Fruit fly (Drosophila melanogaster) whole organism, embryonic: ENCODE results near the gene CecA1.
A peak's percentile ranks its signal among the peaks of the same experiment; 100 is the strongest.

Source experiments
- B-H1 ChIP-seq: fragments of 200-800 bp; sonication (Bioruptor generic); IDR thresholded peaks from 3 replicates; pipeline ENCODE4 v1.3.6; 2022; ENCODE audit warnings: missing biosample characterization, missing genetic modification characterization
- CG10321 ChIP-seq: fragments of 200-800 bp; sonication (Bioruptor generic); IDR thresholded peaks from 2 replicates; pipeline ENCODE4 v1.3.6; 2022; ENCODE audit warnings: missing biosample characterization, missing genetic modification characterization
- CG10654 ChIP-seq: fragments of 200-800 bp; sonication (Bioruptor generic); optimal IDR thresholded peaks from 2 replicates; lab custom pipeline; 2016; ENCODE audit warnings: missing biosample characterization, missing genetic modification characterization
- CG12104 ChIP-seq: fragments of 200-800 bp; sonication (Bioruptor generic); optimal IDR thresholded peaks from 3 replicates; lab custom pipeline; 2016; ENCODE audit warnings: missing biosample characterization, missing genetic modification characterization
- CG12391 ChIP-seq: fragments of 200-800 bp; sonication (Bioruptor generic); optimal IDR thresholded peaks from 3 replicates; lab custom pipeline; 2018; ENCODE audit warnings: missing biosample characterization, mild to moderate bottlenecking, missing genetic modification characterization, moderate library complexity
- CG13287 ChIP-seq: fragments of 200-800 bp; sonication (Bioruptor generic); IDR thresholded peaks from 2 replicates; pipeline ENCODE4 v1.3.6; 2022; ENCODE audit warnings: missing biosample characterization, missing genetic modification characterization; ENCODE audit not compliant: partially characterized antibody
- CG17385 ChIP-seq: fragments of 200-800 bp; sonication (Bioruptor generic); optimal IDR thresholded peaks from 3 replicates; lab custom pipeline; 2018; ENCODE audit warnings: missing biosample characterization, mild to moderate bottlenecking, missing genetic modification characterization
- CG18011 ChIP-seq: fragments of 200-800 bp; sonication (Bioruptor generic); optimal IDR thresholded peaks from 2 replicates; lab custom pipeline; 2017; ENCODE audit warnings: missing biosample characterization, missing genetic modification characterization, mild to moderate bottlenecking, moderate library complexity, missing genotype
- CG2129 ChIP-seq: fragments of 200-800 bp; sonication (Bioruptor generic); IDR thresholded peaks from 2 replicates; pipeline ENCODE4 v1.3.6; 2022; ENCODE audit warnings: missing biosample characterization, missing genetic modification characterization; ENCODE audit not compliant: partially characterized antibody
- CG2678 ChIP-seq: fragments of 200-800 bp; sonication (Bioruptor generic); optimal IDR thresholded peaks from 3 replicates; lab custom pipeline; 2019; ENCODE audit warnings: missing biosample characterization, mild to moderate bottlenecking, missing genetic modification characterization, moderate library complexity
- CG2889 ChIP-seq: fragments of 200-800 bp; sonication (Bioruptor generic); IDR thresholded peaks from 3 replicates; pipeline ENCODE4 v1.3.6; 2022; ENCODE audit warnings: missing biosample characterization, missing genetic modification characterization
- CG30403 ChIP-seq: fragments of 200-800 bp; sonication (Bioruptor generic); optimal IDR thresholded peaks from 3 replicates; lab custom pipeline; 2016; ENCODE audit warnings: missing biosample characterization, missing genetic modification characterization
- CG3065 ChIP-seq: fragments of 200-800 bp; sonication (Bioruptor generic); optimal IDR thresholded peaks from 2 replicates; lab custom pipeline; 2016; ENCODE audit warnings: missing biosample characterization, missing genetic modification characterization
- CG32532 ChIP-seq: fragments of 200-800 bp; sonication (Bioruptor generic); IDR thresholded peaks from 2 replicates; pipeline ENCODE4 v1.3.6; 2022; ENCODE audit warnings: missing biosample characterization, missing genetic modification characterization
- CG4730 ChIP-seq: fragments of 200-800 bp; sonication (Bioruptor generic); IDR thresholded peaks from 2 replicates; pipeline ENCODE4 v1.3.6; 2022; ENCODE audit warnings: missing biosample characterization, missing genetic modification characterization
- CG6791 ChIP-seq: fragments of 200-800 bp; sonication (Bioruptor generic); IDR thresholded peaks from 3 replicates; pipeline ENCODE4 v1.3.6; 2022; ENCODE audit warnings: missing biosample characterization, missing genetic modification characterization; ENCODE audit not compliant: partially characterized antibody
- CG7786 ChIP-seq: fragments of 200-800 bp; sonication (Bioruptor generic); optimal IDR thresholded peaks from 2 replicates; lab custom pipeline; 2016; ENCODE audit warnings: missing biosample characterization, missing genetic modification characterization
- CG7839 ChIP-seq: fragments of 200-800 bp; sonication (Bioruptor generic); optimal IDR thresholded peaks from 3 replicates; lab custom pipeline; 2018; ENCODE audit warnings: missing biosample characterization, mild to moderate bottlenecking, missing genetic modification characterization, moderate library complexity
- CG7928 ChIP-seq: fragments of 200-800 bp; sonication (Bioruptor generic); optimal IDR thresholded peaks from 2 replicates; lab custom pipeline; 2017; ENCODE audit warnings: missing biosample characterization, mild to moderate bottlenecking, missing genetic modification characterization
- CG8924 ChIP-seq: fragments of 200-800 bp; optimal IDR thresholded peaks from 3 replicates; lab custom pipeline; 2019; ENCODE audit warnings: missing biosample characterization, mild to moderate bottlenecking, missing genetic modification characterization, moderate library complexity
- CG9215 ChIP-seq: fragments of 200-800 bp; sonication (Bioruptor generic); IDR thresholded peaks from 2 replicates; pipeline ENCODE4 v1.3.6; 2022; ENCODE audit warnings: missing biosample characterization, missing genetic modification characterization
- CG9876 ChIP-seq: fragments of 200-800 bp; sonication (Bioruptor generic); optimal IDR thresholded peaks from 2 replicates; lab custom pipeline; 2016; ENCODE audit warnings: missing biosample characterization, missing genetic modification characterization
- CG9932 ChIP-seq: fragments of 200-800 bp; sonication (Bioruptor generic); IDR thresholded peaks from 2 replicates; pipeline ENCODE4 v1.3.6; 2022; ENCODE audit warnings: missing biosample characterization, missing genetic modification characterization
- Chrac-16 ChIP-seq: fragments of 200-800 bp; sonication (Bioruptor generic); optimal IDR thresholded peaks from 3 replicates; lab custom pipeline; 2016; ENCODE audit warnings: missing biosample characterization, missing genetic modification characterization
- Dll ChIP-seq: fragments of 200-800 bp; sonication (Bioruptor generic); IDR thresholded peaks from 4 replicates; pipeline ENCODE4 v1.3.6; 2022; ENCODE audit warnings: missing biosample characterization, missing genetic modification characterization; ENCODE audit not compliant: partially characterized antibody
- ERR ChIP-seq: fragments of 200-800 bp; sonication (Bioruptor generic); optimal IDR thresholded peaks from 2 replicates; lab custom pipeline; 2016; ENCODE audit warnings: missing biosample characterization, missing genetic modification characterization
- Fer1 ChIP-seq: fragments of 200-800 bp; sonication (Bioruptor generic); optimal IDR thresholded peaks from 2 replicates; lab custom pipeline; 2017; ENCODE audit warnings: missing biosample characterization, mild to moderate bottlenecking, missing genetic modification characterization
- Gsc ChIP-seq: fragments of 200-800 bp; sonication (Bioruptor generic); IDR thresholded peaks from 2 replicates; pipeline ENCODE4 v1.3.6; 2022; ENCODE audit warnings: missing biosample characterization, missing genetic modification characterization
- HLH4C ChIP-seq: fragments of 200-800 bp; sonication (Bioruptor generic); IDR thresholded peaks from 3 replicates; pipeline ENCODE4 v1.3.6; 2022; ENCODE audit warnings: missing biosample characterization, missing genetic modification characterization; ENCODE audit not compliant: partially characterized antibody
- MTF-1 ChIP-seq: fragments of 200-800 bp; sonication (Bioruptor generic); optimal IDR thresholded peaks from 2 replicates; lab custom pipeline; 2018; ENCODE audit warnings: missing biosample characterization, mild to moderate bottlenecking, missing genetic modification characterization, borderline replicate concordance
- Opbp ChIP-seq: fragments of 200-800 bp; sonication (Bioruptor generic); IDR thresholded peaks from 3 replicates; pipeline ENCODE4 v1.3.6; 2022; ENCODE audit warnings: missing biosample characterization, missing genetic modification characterization; ENCODE audit not compliant: partially characterized antibody
- PHDP ChIP-seq: fragments of 200-800 bp; sonication (Bioruptor generic); optimal IDR thresholded peaks from 3 replicates; lab custom pipeline; 2018; ENCODE audit warnings: missing biosample characterization, mild to moderate bottlenecking, missing genetic modification characterization, moderate library complexity
- Rfx ChIP-seq: fragments of 200-800 bp; sonication (Bioruptor generic); IDR thresholded peaks from 2 replicates; pipeline ENCODE4 v1.3.6; 2022; ENCODE audit warnings: missing biosample characterization, missing genetic modification characterization
- al ChIP-seq: fragments of 200-800 bp; sonication (Bioruptor generic); IDR thresholded peaks from 2 replicates; pipeline ENCODE4 v1.3.6; 2022; ENCODE audit warnings: missing biosample characterization, missing genetic modification characterization
- bab2 ChIP-seq: fragments of 200-800 bp; sonication (Bioruptor generic); optimal IDR thresholded peaks from 2 replicates; lab custom pipeline; 2016; ENCODE audit warnings: missing biosample characterization, missing genetic modification characterization
- bcd ChIP-seq: fragments of 200-800 bp; sonication (Bioruptor generic); optimal IDR thresholded peaks from 2 replicates; lab custom pipeline; 2017; ENCODE audit warnings: missing biosample characterization, mild to moderate bottlenecking, missing genetic modification characterization
- corto ChIP-seq: fragments of 200-800 bp; sonication (Bioruptor generic); optimal IDR thresholded peaks from 2 replicates; lab custom pipeline; 2016; ENCODE audit warnings: missing biosample characterization, mild to moderate bottlenecking, missing genetic modification characterization, moderate library complexity
- crc ChIP-seq: fragments of 200-800 bp; sonication (Bioruptor generic); optimal IDR thresholded peaks from 2 replicates; lab custom pipeline; 2016; ENCODE audit warnings: missing biosample characterization, missing genetic modification characterization
- dimm ChIP-seq: fragments of 200-800 bp; sonication (Bioruptor generic); IDR thresholded peaks from 2 replicates; pipeline ENCODE4 v1.3.6; 2022; ENCODE audit warnings: missing biosample characterization, missing genetic modification characterization
- dpn ChIP-seq, 2 experiments: fragments of 200-800 bp; sonication (Bioruptor generic); optimal IDR thresholded peaks; 3 replicates each; lab custom pipeline; 2016; ENCODE audit warnings: missing biosample characterization in 2 of 2, missing genetic modification characterization in 2 of 2
- fru ChIP-seq: fragments of >200 bp; optimal IDR thresholded peaks from 2 replicates; lab custom pipeline; 2017
- inv ChIP-seq: fragments of 200-800 bp; sonication (Bioruptor generic); IDR thresholded peaks from 2 replicates; pipeline ENCODE4 v1.3.6; 2022; ENCODE audit warnings: missing biosample characterization, missing genetic modification characterization; ENCODE audit not compliant: partially characterized antibody
- lola ChIP-seq, 3 experiments: fragments of >200 bp in 2 of 3; fragments of 200-800 bp in 1 of 3; sonication (Bioruptor generic) in 1 of 3; optimal IDR thresholded peaks; 2 replicates each; lab custom pipeline; 2017 to 2019; ENCODE audit warnings: missing biosample characterization in 3 of 3, missing genetic modification characterization in 3 of 3, mild to moderate bottlenecking in 1 of 3, moderate library complexity in 1 of 3
- nerfin-1 ChIP-seq: fragments of 200-800 bp; sonication (Bioruptor generic); optimal IDR thresholded peaks from 3 replicates; lab custom pipeline; 2019; ENCODE audit warnings: missing biosample characterization, mild to moderate bottlenecking, missing genetic modification characterization, moderate library complexity
- onecut ChIP-seq: fragments of 200-800 bp; sonication (Bioruptor generic); IDR thresholded peaks from 2 replicates; pipeline ENCODE4 v1.3.6; 2022; ENCODE audit warnings: missing biosample characterization, missing genetic modification characterization
- pb ChIP-seq: fragments of 200-800 bp; sonication (Bioruptor generic); optimal IDR thresholded peaks from 3 replicates; lab custom pipeline; 2016; ENCODE audit warnings: missing biosample characterization, missing genetic modification characterization
- pnt ChIP-seq: fragments of 200-800 bp; sonication (Bioruptor generic); optimal IDR thresholded peaks from 3 replicates; lab custom pipeline; 2016; ENCODE audit warnings: missing biosample characterization, missing genetic modification characterization
- ranshi ChIP-seq: fragments of 200-800 bp; sonication (Bioruptor generic); IDR thresholded peaks from 2 replicates; pipeline ENCODE4 v1.3.6; 2022; ENCODE audit warnings: missing biosample characterization, missing genetic modification characterization
- schlank ChIP-seq: fragments of 200-800 bp; sonication (Bioruptor generic); optimal IDR thresholded peaks from 2 replicates; lab custom pipeline; 2018; ENCODE audit warnings: missing biosample characterization, mild to moderate bottlenecking, missing genetic modification characterization
- tll ChIP-seq, 2 experiments: fragments of 200-800 bp in 1 of 2; fragments of >200 bp in 1 of 2; sonication (Bioruptor generic) in 1 of 2; optimal IDR thresholded peaks; 2 replicates each; lab custom pipeline; 2017 to 2019; ENCODE audit warnings: missing biosample characterization in 2 of 2, missing genetic modification characterization in 2 of 2, mild to moderate bottlenecking in 1 of 2, moderate library complexity in 1 of 2
- yki ChIP-seq: fragments of >200 bp; optimal IDR thresholded peaks from 3 replicates; lab custom pipeline; 2018

CecA1 gene

DNA sequence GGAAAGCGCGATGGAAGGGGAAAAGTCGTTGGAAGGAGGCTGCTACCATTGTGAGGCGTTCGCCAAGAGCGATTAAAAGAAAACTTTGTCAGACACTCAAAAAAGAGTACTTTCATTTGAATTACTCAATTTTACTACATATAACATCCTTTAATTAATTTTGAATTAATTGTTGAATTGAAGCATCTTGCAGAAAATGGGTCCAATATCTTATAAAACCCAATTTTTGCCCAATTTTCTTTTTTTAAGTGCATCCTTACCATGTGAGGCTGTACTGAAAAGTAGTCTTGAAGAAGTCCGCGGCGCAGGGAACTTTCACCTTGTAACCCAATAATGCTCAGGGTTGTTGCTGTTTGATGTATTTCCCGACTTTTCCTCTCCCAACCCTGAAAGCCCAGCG lies 24.6 kb downstream of the CecA1 start (continued):
- TF ChIP-seq CG8924 (tag; lab: Kevin White, UChicago) (no peak), CG10321 (GFP tag; lab: Robert Waterston, UW) (no peak), ranshi (GFP tag; lab: Robert Waterston, UW) (peak; percentile 53; the same call in 1 of the 2 replicates), CG2129 (GFP tag; lab: Robert Waterston, UW) (no peak), yki (lab: Kevin White, UChicago) (no peak), nerfin-1 (tag; lab: Kevin White, UChicago) (no peak), bab2 (no peak), CG32532 (GFP tag; lab: Robert Waterston, UW) (no peak), crc (GFP tag; lab: Kevin White, UChicago) (no peak), Fer1 (peak; percentile 35), dimm (GFP tag; lab: Robert Waterston, UW) (no peak), CG9932 (GFP tag; lab: Robert Waterston, UW) (no peak), CG9876 (no peak), PHDP (tag; lab: Kevin White, UChicago) (peak; percentile 10), CG7928 (no peak), CG6791 (GFP tag; lab: Robert Waterston, UW) (no peak), CG2678 (tag; lab: Kevin White, UChicago) (peak; percentile 64), B-H1 (GFP tag; lab: Robert Waterston, UW) (no peak; the same call in 2 of the 3 replicates), corto (no peak), dpn (GFP tag; optimal IDR thresholded peaks at IDR 0.05; lab: Kevin White, UChicago) (peak in 1 of 2 experiments; percentile 29), lola (GFP tag; optimal IDR thresholded peaks at IDR 0.05; lab: Kevin White, UChicago) (no peak), schlank (tag; lab: Kevin White, UChicago) (no peak), al (GFP tag; lab: Robert Waterston, UW) (no peak), onecut (GFP tag; lab: Robert Waterston, UW) (peak; percentile 40; the same call in 1 of the 2 replicates), MTF-1 (GFP tag; lab: Kevin White, UChicago) (no peak), CG18011 (no peak), Rfx (GFP tag; lab: Robert Waterston, UW) (no peak), CG4730 (GFP tag; lab: Robert Waterston, UW) (no peak), ERR (GFP tag; lab: Kevin White, UChicago) (no peak), pb (GFP tag; lab: Kevin White, UChicago) (no peak), CG10654 (GFP tag; lab: Kevin White, UChicago) (no peak), pnt (GFP tag; lab: Kevin White, UChicago) (no peak), HLH4C (GFP tag; lab: Robert Waterston, UW) (no peak), CG17385 (GFP tag; lab: Kevin White, UChicago) (peak; percentile 31), bcd (GFP tag; lab: Kevin White, UChicago) (peak; percentile 18), Dll (no peak), CG7839 (tag; lab: Kevin White, UChicago) (peak; percentile 54), CG7786 (GFP tag; lab: Kevin White, UChicago) (no peak), tll (GFP tag; optimal IDR thresholded peaks at IDR 0.05; lab: Kevin White, UChicago) (no peak), CG13287 (GFP tag; lab: Robert Waterston, UW) (no peak), inv (GFP tag; lab: Robert Waterston, UW) (no peak), CG12391 (tag; lab: Kevin White, UChicago) (peak; percentile 39), CG12104 (no peak), CG3065 (GFP tag; lab: Kevin White, UChicago) (no peak), Opbp (GFP tag; lab: Robert Waterston, UW) (no peak), fru (lab: Kevin White, UChicago) (no peak), Gsc (GFP tag; lab: Robert Waterston, UW) (no peak), CG9215 (no peak), CG2889 (GFP tag; lab: Robert Waterston, UW) (0 out of 3 replicates have a peak, but pooled peaks have one; percentile 28), Chrac-16 (GFP tag; lab: Kevin White, UChicago) (no peak), CG30403 (no peak)
